Worm (Caenorhabditis elegans) whole organism, L1 larva: ENCODE data around the gene mtr-4.

Source experiments
- aly-2 ChIP-seq: fragments of 150-350 bp; optimal IDR thresholded peaks from 2 replicates; lab custom pipeline; 2014; ENCODE audit warnings: missing biosample characterization, missing genetic modification characterization
- ces-1 ChIP-seq: fragments of 150-350 bp; optimal IDR thresholded peaks from 2 replicates; lab custom pipeline; 2014; ENCODE audit warnings: missing biosample characterization, missing genetic modification reagents, missing genetic modification characterization
- dpl-1 ChIP-seq, 3 experiments: fragments of 150-350 bp in 2 of 3; sonication (generic microtip) in 1 of 3; optimal IDR thresholded peaks; 2 replicates each; lab custom pipeline; 2014 to 2017; ENCODE audit warnings: missing biosample characterization in 3 of 3, missing genetic modification characterization in 3 of 3, missing genetic modification reagents in 3 of 3
- fkh-10 ChIP-seq: sonication (generic microtip); optimal IDR thresholded peaks from 2 replicates; lab custom pipeline; 2017; ENCODE audit warnings: missing biosample characterization, missing genetic modification reagents, missing genetic modification characterization
- nhr-12 ChIP-seq: sonication (generic microtip); optimal IDR thresholded peaks from 2 replicates; lab custom pipeline; 2017; ENCODE audit warnings: missing biosample characterization, missing genetic modification characterization
- skn-1 ChIP-seq: fragments of 150-350 bp; optimal IDR thresholded peaks from 2 replicates; lab custom pipeline; 2014; ENCODE audit warnings: missing biosample characterization, missing genetic modification characterization
- snpc-4 ChIP-seq: fragments of 150-350 bp; optimal IDR thresholded peaks from 2 replicates; lab custom pipeline; 2014; ENCODE audit warnings: missing biosample characterization, missing genetic modification characterization
- tbx-2 ChIP-seq: sonication (generic microtip); optimal IDR thresholded peaks from 2 replicates; lab custom pipeline; 2016; ENCODE audit warnings: missing genetic modification characterization, missing compliant biosample characterization

DNA sequence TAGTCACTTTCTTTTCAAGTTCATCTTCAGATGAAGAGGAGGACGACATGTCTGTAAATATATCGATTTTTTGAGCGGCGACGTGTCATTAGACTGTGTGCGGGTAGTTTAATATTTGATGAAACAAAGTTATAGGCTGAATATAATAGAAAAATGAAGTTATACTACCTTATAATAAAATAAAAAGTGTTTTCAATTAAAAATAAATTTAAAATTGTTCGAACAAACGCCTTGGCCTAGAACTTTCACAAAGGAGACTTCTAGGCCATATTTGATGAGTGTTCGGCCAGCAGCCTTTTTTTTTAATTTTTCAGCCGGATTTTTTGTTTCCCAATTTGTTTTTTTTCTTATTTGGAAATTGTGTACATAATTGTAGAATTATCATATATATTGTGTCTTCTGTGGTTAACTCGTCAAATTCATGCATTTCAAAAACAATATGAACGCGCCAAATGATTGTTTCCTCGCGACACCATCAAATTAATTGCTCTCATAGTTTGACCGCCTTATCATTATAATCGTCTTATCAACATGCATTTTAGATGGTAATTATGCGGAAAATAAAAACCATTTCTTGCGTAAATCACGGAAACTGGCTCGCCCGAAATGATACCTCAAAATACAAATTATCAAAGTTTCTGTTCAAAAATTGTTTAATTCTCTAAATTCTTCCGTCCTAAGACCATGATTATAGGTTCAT lies 28.0 kb upstream of the mtr-4 start, which contains the start of gene T13F2.2:
- no peak for TF ChIP-seq snpc-4 (tag; lab: Kevin White, UChicago)
- TF ChIP-seq nhr-12 (tag; lab: Kevin White, UChicago), result no peak
- TF ChIP-seq fkh-10 (GFP tag; lab: Kevin White, UChicago), result no peak
- peak in 2 of 3 experiments; percentile 21 to 45 for TF ChIP-seq dpl-1 (GFP tag; optimal IDR thresholded peaks at IDR 0.05; lab: Kevin White, UChicago)
- TF ChIP-seq aly-2 (tag; lab: Kevin White, UChicago), result no peak
- TF ChIP-seq ces-1 (GFP tag; lab: Kevin White, UChicago), result no peak
- TF ChIP-seq tbx-2 (tag; lab: Kevin White, UChicago), result peak; percentile 16
- TF ChIP-seq skn-1 (tag; lab: Kevin White, UChicago), result no peak
